Fruit fly (Drosophila melanogaster) Kc167 (cell line): ENCODE data around the gene CG10184.

Experiments
- Myc ChIP-seq: fragments of >200 bp; optimal IDR thresholded peaks from 2 replicates; lab custom pipeline; 2017; ENCODE audit warnings: missing external identifiers
- Sin3A ChIP-seq: fragments of >200 bp; optimal IDR thresholded peaks from 2 replicates; lab custom pipeline; 2018; ENCODE audit warnings: missing external identifiers
- psq ChIP-seq: fragments of >200 bp; optimal IDR thresholded peaks from 2 replicates; lab custom pipeline; 2017; ENCODE audit warnings: missing external identifiers

dm6 chr3R:23569195-23569594, 36.1 kb downstream of the CG10184 start:
- TF ChIP-seq Myc (lab: Kevin White, UChicago) (no peak), Sin3A (lab: Kevin White, UChicago) (no peak), psq (lab: Kevin White, UChicago) (no peak)
